Worm (Caenorhabditis elegans): ENCODE measurements around the gene cyp-35A5.

DNA sequence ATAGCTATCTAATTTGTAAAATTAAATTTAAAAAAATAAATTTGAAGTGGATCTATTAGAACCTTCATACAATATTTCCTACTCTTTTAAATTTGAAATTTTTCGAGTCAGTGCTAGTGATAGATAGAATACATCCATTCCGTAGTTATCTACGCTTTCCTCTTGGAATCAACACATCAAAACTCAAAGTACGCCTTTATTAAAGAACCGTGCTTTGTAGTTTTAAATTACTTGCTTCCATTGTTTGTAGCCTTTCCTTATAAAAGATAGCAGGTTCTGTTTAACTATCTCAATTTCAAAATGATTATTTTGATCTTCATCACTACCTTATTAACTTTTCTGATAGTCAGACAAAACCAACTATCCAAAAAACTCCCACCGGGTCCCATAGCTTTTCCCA lies 8.9 kb downstream of the cyp-35A5 start, which contains the start of gene cyp-35B3:
- TF ChIP-seq him-1 (tag; optimal IDR thresholded peaks at IDR 0.05) (no peak), W03F9.2 (tag; optimal IDR thresholded peaks at IDR 0.05) (no peak)
